Worm (Caenorhabditis elegans) whole organism, young adult: Measurements from ENCODE around the gene C24H11.1.

Experiments
- F55B11.4 ChIP-seq: sonication (generic microtip); optimal IDR thresholded peaks from 2 replicates; lab custom pipeline; 2016; ENCODE audit warnings: missing compliant biosample characterization, missing genetic modification characterization, borderline replicate concordance; ENCODE audit not compliant: insufficient read depth
- K11D2.4 ChIP-seq: fragments of 200-800 bp; sonication (Bioruptor generic); IDR thresholded peaks from 2 replicates; pipeline ENCODE4 v1.3.6; 2022; ENCODE audit warnings: missing genetic modification reagents, missing genetic modification characterization, missing compliant biosample characterization
- K12H6.12 ChIP-seq: fragments of 200-800 bp; sonication (Bioruptor generic); optimal IDR thresholded peaks from 2 replicates; lab custom pipeline; 2018; ENCODE audit warnings: mild to moderate bottlenecking, missing genetic modification characterization, missing compliant biosample characterization
- Y67H2A.10 ChIP-seq: fragments of 200-800 bp; sonication (Bioruptor generic); conservative IDR thresholded peaks from 2 replicates; pipeline ENCODE4 v1.3.6; 2022; ENCODE audit warnings: missing genetic modification reagents, missing genetic modification characterization, missing compliant biosample characterization
- attf-6 ChIP-seq: fragments of 200-800 bp; sonication (Bioruptor generic); IDR thresholded peaks from 2 replicates; pipeline ENCODE4 v1.3.6; 2022; ENCODE audit warnings: missing genetic modification reagents, missing genetic modification characterization, missing compliant biosample characterization
- hlh-26 ChIP-seq: fragments of 200-800 bp; sonication (Bioruptor generic); conservative IDR thresholded peaks from 2 replicates; pipeline ENCODE4 v1.3.6; 2022; ENCODE audit warnings: missing genetic modification reagents, missing genetic modification characterization, missing compliant biosample characterization
- nhr-80 ChIP-seq: sonication (generic microtip); optimal IDR thresholded peaks from 2 replicates; lab custom pipeline; 2016; ENCODE audit warnings: missing genetic modification characterization, missing compliant biosample characterization
- sea-2 ChIP-seq: fragments of 200-800 bp; sonication (Bioruptor generic); IDR thresholded peaks from 2 replicates; pipeline ENCODE4 v1.3.6; 2022; ENCODE audit warnings: missing genetic modification characterization, missing compliant biosample characterization
- snpc-3.4 ChIP-seq: sonication (generic microtip); optimal IDR thresholded peaks from 2 replicates; lab custom pipeline; 2017; ENCODE audit warnings: missing genetic modification characterization, mild to moderate bottlenecking, missing compliant biosample characterization, antibody characterized with exemption, moderate library complexity, missing genotype, missing genetic modification reagents

DNA sequence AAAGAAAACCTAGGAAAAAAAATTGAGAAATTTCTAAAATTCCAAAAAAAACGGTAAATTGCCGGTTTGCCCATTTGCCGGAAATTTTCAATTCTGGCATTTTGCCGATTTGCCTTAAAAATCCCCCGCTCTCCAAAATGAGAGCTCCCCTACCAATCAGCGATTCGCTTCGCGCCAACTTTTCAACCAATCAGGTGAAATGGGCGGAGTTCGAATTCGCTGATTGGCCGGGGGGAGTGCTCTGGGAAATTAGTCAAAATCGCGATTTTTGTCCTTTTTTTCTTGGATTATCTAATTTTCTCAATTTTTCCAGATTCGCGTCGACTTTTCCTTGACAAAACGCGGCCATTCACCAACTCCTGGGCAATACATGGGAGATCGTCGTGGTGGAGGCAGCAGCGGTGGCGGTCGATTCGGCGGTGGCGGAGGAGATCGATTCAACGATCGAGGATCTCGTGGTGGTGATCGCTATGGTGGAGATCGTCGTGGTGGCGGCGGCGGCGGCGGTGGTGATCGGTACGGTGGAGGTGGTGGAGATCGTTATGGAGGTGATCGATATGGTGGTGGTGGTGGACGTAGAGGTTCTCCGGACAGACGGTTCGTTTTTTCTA, 42.2 kb downstream of the C24H11.1 start:
- TF ChIP-seq nhr-80 (no peak), sea-2 (no peak), K11D2.4 (GFP tag; lab: Robert Waterston, UW) (no peak), attf-6 (GFP tag; lab: Robert Waterston, UW) (no peak), F55B11.4 (tag; lab: Kevin White, UChicago) (no peak), hlh-26 (no peak), Y67H2A.10 (GFP tag; lab: Robert Waterston, UW) (no peak), K12H6.12 (no peak), snpc-3.4 (tag; lab: Kevin White, UChicago) (no peak)
